Fruit fly (Drosophila melanogaster): ENCODE data around the gene futsch.

dm6 chrX:1372667-1373066 is 36.2 kb upstream of the futsch start:
- TF ChIP-seq Ets98B (GFP tag; IDR thresholded peaks at IDR 0.05): no peak
- no peak for TF ChIP-seq fd96Ca (GFP tag; IDR thresholded peaks at IDR 0.05)
- no peak for TF ChIP-seq gl (tag; optimal IDR thresholded peaks at IDR 0.05)
- TF ChIP-seq CG4496 (GFP tag; IDR thresholded peaks at IDR 0.05): no peak
- TF ChIP-seq CG9948 (tag; optimal IDR thresholded peaks at IDR 0.05): no peak

Data from whole organism, pupa.